Worm (Caenorhabditis elegans): ENCODE data around the gene ZK666.2.

ce11 chrII:10481824-10482556 lies 10.3 kb upstream of the ZK666.2 start, which contains the start of the genes clec-60 and ZK666.11:
- TF ChIP-seq ama-1 (optimal IDR thresholded peaks at IDR 0.05) (no peak), lin-39 (tag; optimal IDR thresholded peaks at IDR 0.05) (no peak), egl-27 (tag; optimal IDR thresholded peaks at IDR 0.05) (no peak), nhr-12 (tag; optimal IDR thresholded peaks at IDR 0.05) (no peak), snpc-4 (tag; optimal IDR thresholded peaks at IDR 0.05) (no peak), sem-4 (tag; optimal IDR thresholded peaks at IDR 0.05) (no peak), nhr-237 (tag; optimal IDR thresholded peaks at IDR 0.05) (no peak), nhr-10 (tag; optimal IDR thresholded peaks at IDR 0.05) (no peak), nhr-11 (tag; optimal IDR thresholded peaks at IDR 0.05) (no peak)
